Fruit fly (Drosophila melanogaster) whole organism: Measurements from ENCODE around the gene CG32625.

ENCODE experiments used
- CG8478 ChIP-seq: fragments of >200 bp; optimal IDR thresholded peaks from 2 replicates; lab custom pipeline; 2018; ENCODE audit warnings: inconsistent platforms
- psq ChIP-seq: fragments of >200 bp; optimal IDR thresholded peaks from 2 replicates; lab custom pipeline; 2017

dm6 chrX:13735322-13736173, 21.1 kb downstream of the CG32625 start:
- TF ChIP-seq CG8478 (lab: Kevin White, UChicago) (no peak), psq (lab: Kevin White, UChicago) (no peak)
